Worm (Caenorhabditis elegans) whole organism, young adult: Measurements from ENCODE around the gene svop-1.

Experiments used
- B0261.1 ChIP-seq: sonication (generic microtip); optimal IDR thresholded peaks from 2 replicates; lab custom pipeline; 2016; ENCODE audit warnings: mild to moderate bottlenecking, missing genetic modification characterization, moderate library complexity, missing compliant biosample characterization
- B0336.3 ChIP-seq: fragments of 200-800 bp; sonication (Bioruptor generic); IDR thresholded peaks from 2 replicates; pipeline ENCODE4 v1.3.6; 2022; ENCODE audit warnings: missing genetic modification characterization, missing compliant biosample characterization
- C17E4.6 ChIP-seq: fragments of 200-800 bp; sonication (Bioruptor generic); IDR thresholded peaks from 2 replicates; pipeline ENCODE4 v1.3.6; 2022; ENCODE audit warnings: missing genetic modification reagents, missing genetic modification characterization, missing compliant biosample characterization
- D2030.7 ChIP-seq: fragments of 200-800 bp; sonication (Bioruptor generic); IDR thresholded peaks from 2 replicates; pipeline ENCODE4 v1.3.6; 2022; ENCODE audit warnings: missing genetic modification reagents, missing genetic modification characterization, missing compliant biosample characterization
- F10E7.11 ChIP-seq: sonication (generic microtip); optimal IDR thresholded peaks from 2 replicates; lab custom pipeline; 2017; ENCODE audit warnings: mild to moderate bottlenecking, missing genetic modification characterization, moderate library complexity, missing compliant biosample characterization
- F22D6.2 ChIP-seq: sonication (generic microtip); optimal IDR thresholded peaks from 2 replicates; lab custom pipeline; 2016; ENCODE audit warnings: mild to moderate bottlenecking, missing genetic modification characterization, missing compliant biosample characterization
- F23B12.7 ChIP-seq: sonication (generic microtip); optimal IDR thresholded peaks from 2 replicates; lab custom pipeline; 2017; ENCODE audit warnings: missing genetic modification characterization, mild to moderate bottlenecking, missing compliant biosample characterization, antibody characterized with exemption, moderate library complexity; ENCODE audit not compliant: insufficient read depth
- K12H6.12 ChIP-seq: fragments of 200-800 bp; sonication (Bioruptor generic); optimal IDR thresholded peaks from 2 replicates; lab custom pipeline; 2018; ENCODE audit warnings: mild to moderate bottlenecking, missing genetic modification characterization, missing compliant biosample characterization
- Y53F4B.3 ChIP-seq: fragments of 200-800 bp; sonication (Bioruptor generic); IDR thresholded peaks from 2 replicates; pipeline ENCODE4 v1.3.6; 2022; ENCODE audit warnings: missing genetic modification reagents, missing genetic modification characterization, missing compliant biosample characterization
- Y53G8AR.9 ChIP-seq: fragments of 200-800 bp; sonication (Bioruptor generic); conservative IDR thresholded peaks from 2 replicates; pipeline ENCODE4 v1.3.6; 2022; ENCODE audit warnings: missing genetic modification reagents, missing genetic modification characterization, missing compliant biosample characterization
- ZK185.1 ChIP-seq: sonication (generic microtip); optimal IDR thresholded peaks from 2 replicates; lab custom pipeline; 2016; ENCODE audit warnings: mild to moderate bottlenecking, missing genetic modification characterization, missing compliant biosample characterization; ENCODE audit not compliant: poor library complexity, severe bottlenecking
- akir-1 ChIP-seq: fragments of 200-800 bp; sonication (Bioruptor generic); optimal IDR thresholded peaks from 2 replicates; lab custom pipeline; 2018; ENCODE audit warnings: mild to moderate bottlenecking, missing genetic modification characterization, moderate library complexity, missing compliant biosample characterization
- attf-5 ChIP-seq: fragments of 200-800 bp; sonication (Bioruptor generic); optimal IDR thresholded peaks from 2 replicates; lab custom pipeline; 2018; ENCODE audit warnings: mild to moderate bottlenecking, missing genetic modification characterization, missing compliant biosample characterization
- cebp-1 ChIP-seq, 2 experiments: fragments of 200-800 bp in 1 of 2; sonication (Bioruptor generic) in 1 of 2; sonication (generic microtip) in 1 of 2; IDR thresholded peaks in 1 of 2; optimal IDR thresholded peaks in 1 of 2; 2 replicates each; pipeline versions ENCODE4 v1.3.6 to Lab custom; 2017 to 2022; ENCODE audit warnings: missing compliant biosample characterization in 2 of 2, missing genetic modification characterization in 2 of 2, mild to moderate bottlenecking in 1 of 2, missing genetic modification reagents in 1 of 2, moderate library complexity in 1 of 2
- ceh-100 ChIP-seq: fragments of 200-800 bp; sonication (Bioruptor generic); IDR thresholded peaks from 2 replicates; pipeline ENCODE4 v1.3.6; 2022; ENCODE audit warnings: missing genetic modification reagents, missing genetic modification characterization, missing compliant biosample characterization
- chd-7 ChIP-seq: sonication (generic microtip); optimal IDR thresholded peaks from 2 replicates; lab custom pipeline; 2016; ENCODE audit warnings: mild to moderate bottlenecking, missing genetic modification characterization, moderate library complexity, missing compliant biosample characterization
- die-1 ChIP-seq: sonication (generic microtip); optimal IDR thresholded peaks from 2 replicates; lab custom pipeline; 2016; ENCODE audit warnings: missing genotype, mild to moderate bottlenecking, missing genetic modification characterization, missing compliant biosample characterization
- egrh-3 ChIP-seq: fragments of 200-800 bp; sonication (Bioruptor generic); IDR thresholded peaks from 2 replicates; pipeline ENCODE4 v1.3.6; 2022; ENCODE audit warnings: missing genetic modification reagents, missing genetic modification characterization, missing compliant biosample characterization
- ekl-4 ChIP-seq: fragments of 200-800 bp; sonication (Bioruptor generic); IDR thresholded peaks from 2 replicates; pipeline ENCODE4 v1.3.6; 2022; ENCODE audit warnings: missing genetic modification reagents, missing genetic modification characterization, missing compliant biosample characterization
- ets-4 ChIP-seq: fragments of 200-800 bp; sonication (Bioruptor generic); optimal IDR thresholded peaks from 2 replicates; lab custom pipeline; 2018; ENCODE audit warnings: mild to moderate bottlenecking, missing genetic modification characterization, missing compliant biosample characterization
- fkh-3 ChIP-seq: sonication (generic microtip); optimal IDR thresholded peaks from 2 replicates; lab custom pipeline; 2016; ENCODE audit warnings: mild to moderate bottlenecking, missing genetic modification characterization, missing compliant biosample characterization
- lin-35 ChIP-seq, 3 experiments: fragments of 150-350 bp in 2 of 3; sonication (generic microtip) in 1 of 3; optimal IDR thresholded peaks; 2 replicates each; lab custom pipeline; 2014 to 2018; ENCODE audit warnings: missing biosample characterization in 3 of 3, missing genetic modification characterization in 3 of 3, missing genetic modification reagents in 3 of 3
- lin-40 ChIP-seq: sonication (generic microtip); optimal IDR thresholded peaks from 2 replicates; lab custom pipeline; 2016; ENCODE audit warnings: missing genetic modification characterization, mild to moderate bottlenecking, missing compliant biosample characterization, missing genotype, missing genetic modification reagents
- lin-54 ChIP-seq: fragments of 200-800 bp; sonication (Bioruptor generic); optimal IDR thresholded peaks from 2 replicates; lab custom pipeline; 2018; ENCODE audit warnings: mild to moderate bottlenecking, missing genetic modification characterization, missing compliant biosample characterization
- lir-1 ChIP-seq: fragments of 200-800 bp; sonication (Bioruptor generic); conservative IDR thresholded peaks from 2 replicates; pipeline ENCODE4 v1.3.6; 2022; ENCODE audit warnings: missing genetic modification reagents, missing genetic modification characterization, missing compliant biosample characterization
- nfya-1 ChIP-seq: sonication (generic microtip); optimal IDR thresholded peaks from 2 replicates; lab custom pipeline; 2017; ENCODE audit warnings: antibody characterized with exemption, missing compliant biosample characterization, missing genetic modification characterization, borderline replicate concordance; ENCODE audit not compliant: insufficient read depth
- nfya-2 ChIP-seq: fragments of 200-800 bp; sonication (Bioruptor generic); IDR thresholded peaks from 2 replicates; pipeline ENCODE4 v1.3.6; 2022; ENCODE audit warnings: missing genetic modification reagents, missing genetic modification characterization, missing compliant biosample characterization
- nfyb-1 ChIP-seq: fragments of 200-800 bp; sonication (Bioruptor generic); IDR thresholded peaks from 2 replicates; pipeline ENCODE4 v1.3.6; 2022; ENCODE audit warnings: missing genetic modification reagents, missing genetic modification characterization, missing compliant biosample characterization
- nhr-179 ChIP-seq: sonication (generic microtip); optimal IDR thresholded peaks from 2 replicates; lab custom pipeline; 2016; ENCODE audit warnings: mild to moderate bottlenecking, missing genetic modification characterization, missing compliant biosample characterization
- nhr-80 ChIP-seq: sonication (generic microtip); optimal IDR thresholded peaks from 2 replicates; lab custom pipeline; 2016; ENCODE audit warnings: missing genetic modification characterization, missing compliant biosample characterization
- nhr-90 ChIP-seq: sonication (generic microtip); optimal IDR thresholded peaks from 2 replicates; lab custom pipeline; 2016; ENCODE audit warnings: missing genotype, mild to moderate bottlenecking, missing genetic modification characterization, missing compliant biosample characterization
- pha-4 ChIP-seq: fragments of 150-350 bp; sonication (generic microtip); optimal IDR thresholded peaks from 2 replicates; lab custom pipeline; 2014; ENCODE audit warnings: missing biosample characterization, missing genetic modification reagents, missing genetic modification characterization
- rpc-1 ChIP-seq, 2 experiments: fragments of 150-350 bp in 1 of 2; sonication (generic microtip) in 1 of 2; optimal IDR thresholded peaks; 2 replicates each; lab custom pipeline; 2014 to 2018; ENCODE audit warnings: missing biosample characterization in 1 of 2, missing genetic modification characterization in 1 of 2, missing genetic modification reagents in 1 of 2, missing genotype in 1 of 2
- snpc-1.1 ChIP-seq: sonication (generic microtip); optimal IDR thresholded peaks from 2 replicates; lab custom pipeline; 2017; ENCODE audit warnings: missing genetic modification characterization, mild to moderate bottlenecking, missing compliant biosample characterization, antibody characterized with exemption, moderate library complexity, missing genotype, missing genetic modification reagents; ENCODE audit not compliant: insufficient read depth
- tbp1 ChIP-seq: fragments of 200-800 bp; sonication (Bioruptor generic); optimal IDR thresholded peaks from 2 replicates; lab custom pipeline; 2018; ENCODE audit warnings: mild to moderate bottlenecking, missing genetic modification characterization, missing compliant biosample characterization
- unc-62 ChIP-seq: fragments of 150-350 bp; optimal IDR thresholded peaks from 2 replicates; lab custom pipeline; 2014; ENCODE audit warnings: missing biosample characterization, missing genetic modification reagents, missing genetic modification characterization
- ztf-18 ChIP-seq: sonication (generic microtip); optimal IDR thresholded peaks from 2 replicates; lab custom pipeline; 2016; ENCODE audit warnings: missing genotype, mild to moderate bottlenecking, missing genetic modification characterization, missing compliant biosample characterization
- ztf-25 ChIP-seq: fragments of 200-800 bp; sonication (Bioruptor generic); IDR thresholded peaks from 2 replicates; pipeline ENCODE4 v1.3.6; 2022; ENCODE audit warnings: missing genetic modification reagents, missing genetic modification characterization, missing compliant biosample characterization
- ztf-26 ChIP-seq: sonication (generic microtip); optimal IDR thresholded peaks from 2 replicates; lab custom pipeline; 2017; ENCODE audit warnings: missing genetic modification characterization, missing compliant biosample characterization
- ztf-28 ChIP-seq: fragments of 200-800 bp; sonication (Bioruptor generic); IDR thresholded peaks from 2 replicates; pipeline ENCODE4 v1.3.6; 2022; ENCODE audit warnings: missing genetic modification reagents, missing genetic modification characterization, missing compliant biosample characterization
- ztf-6 ChIP-seq: fragments of 200-800 bp; sonication (Bioruptor generic); IDR thresholded peaks from 2 replicates; pipeline ENCODE4 v1.3.6; 2022; ENCODE audit warnings: missing genetic modification reagents, missing genetic modification characterization, missing compliant biosample characterization

Gene svop-1

DNA sequence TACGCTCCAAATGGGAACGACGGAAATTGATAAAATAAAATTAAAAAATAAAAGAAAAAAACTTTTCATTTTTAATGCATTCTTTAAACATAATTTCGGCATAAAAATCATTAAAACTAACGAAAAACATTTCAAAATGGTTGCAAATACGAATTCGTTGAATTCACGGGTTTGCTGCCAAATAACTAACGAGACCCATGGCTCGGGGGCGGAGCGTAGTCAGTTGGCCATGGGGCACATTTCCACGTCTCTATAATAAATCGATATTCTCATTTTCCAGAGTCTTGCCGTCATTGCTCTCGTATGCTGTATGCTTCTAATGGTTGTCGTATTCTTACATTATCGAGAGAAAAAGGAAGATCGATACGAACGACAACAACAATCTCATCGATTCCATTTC lies 8.2 kb upstream of the svop-1 start, which contains the start of gene ZK637.4:
ZK637.4 (plus strand) TSS at position 301 of the 400 bp plus-strand sequence.
- TF ChIP-seq lin-40 (no peak), rpc-1 (optimal IDR thresholded peaks at IDR 0.05; lab: Kevin White, UChicago) (no peak), rpc-1 (tag; optimal IDR thresholded peaks at IDR 0.05; lab: Kevin White, UChicago) (no peak), nfya-1 (tag; lab: Kevin White, UChicago) (no peak), nfya-2 (GFP tag; lab: Robert Waterston, UW) (no peak), die-1 (tag; lab: Kevin White, UChicago) (no peak), B0261.1 (tag; lab: Kevin White, UChicago) (no peak), akir-1 (no peak), nhr-90 (tag; lab: Kevin White, UChicago) (no peak), chd-7 (no peak), ztf-28 (GFP tag; lab: Robert Waterston, UW) (no peak), ztf-6 (GFP tag; lab: Robert Waterston, UW) (no peak), ceh-100 (GFP tag; lab: Robert Waterston, UW) (no peak), egrh-3 (GFP tag; lab: Robert Waterston, UW) (no peak), snpc-1.1 (no peak), Y53G8AR.9 (GFP tag; lab: Robert Waterston, UW) (no peak), unc-62 (GFP tag; lab: Kevin White, UChicago) (no peak), cebp-1 (GFP tag; IDR thresholded peaks at IDR 0.05; lab: Robert Waterston, UW) (no peak), cebp-1 (tag; optimal IDR thresholded peaks at IDR 0.05; lab: Kevin White, UChicago) (no peak)
- TF ChIP-seq, all 124 proteins: peak for 0

DNA sequence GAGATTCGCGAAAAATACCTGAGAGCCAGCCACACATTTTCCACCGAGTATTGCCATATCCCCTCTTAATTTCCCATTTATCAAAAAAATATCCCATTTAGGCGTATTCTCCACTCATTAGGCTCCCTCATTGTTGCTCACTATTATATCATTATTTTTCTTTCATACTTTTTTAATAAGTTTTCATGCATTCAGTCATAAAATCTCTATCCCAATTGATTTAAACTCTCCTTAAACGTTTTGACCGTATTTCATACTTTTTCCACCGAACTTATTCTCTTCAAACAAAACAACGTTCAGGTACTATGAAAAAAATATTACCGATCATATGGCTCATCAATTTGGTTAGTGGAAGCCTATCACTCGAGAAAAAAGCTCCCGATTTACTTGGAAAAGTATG lies 4.6 kb upstream of the svop-1 start, which contains the start of gene lnkn-1:
lnkn-1 (plus strand) TSS at position 301 of the 400 bp plus-strand sequence.
- TF ChIP-seq C17E4.6 (GFP tag; lab: Robert Waterston, UW) (no peak), lin-54 (GFP tag; lab: Kevin White, UChicago) (no peak), D2030.7 (no peak), ekl-4 (no peak), ztf-18 (tag; lab: Kevin White, UChicago) (no peak), nhr-179 (no peak)

DNA sequence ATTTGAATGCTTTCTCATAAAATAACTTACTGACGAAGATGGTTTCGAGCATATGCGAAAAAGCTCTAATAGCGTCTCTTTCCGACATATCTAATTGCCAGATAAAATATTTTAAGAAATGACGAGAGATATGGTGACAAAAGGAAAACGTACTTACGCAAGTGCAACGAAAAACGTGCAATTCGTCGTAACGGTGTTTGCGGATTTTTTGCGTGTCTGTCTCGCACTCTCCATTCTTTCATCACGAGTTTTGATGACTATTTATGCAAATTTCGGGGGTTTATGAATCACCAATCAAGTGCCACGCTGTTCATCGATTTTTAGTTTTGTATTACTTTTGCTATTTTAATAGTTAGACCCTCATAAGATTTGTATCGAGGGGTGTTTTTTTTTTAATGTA lies 3.7 kb upstream of the svop-1 start, which contains the start of gene ZK637.14:
ZK637.14 (minus strand) TSS at position 201 of the 400 bp plus-strand sequence.
- TF ChIP-seq nhr-80 (tag; lab: Kevin White, UChicago) (peak; percentile 20), lin-35 (GFP tag; optimal IDR thresholded peaks at IDR 0.05; lab: Kevin White, UChicago) (peak in 1 of 3 experiments; percentile 8), cebp-1 (GFP tag; IDR thresholded peaks at IDR 0.05; lab: Robert Waterston, UW) (no peak), cebp-1 (tag; optimal IDR thresholded peaks at IDR 0.05; lab: Kevin White, UChicago) (peak; percentile 66), lin-40 (peak; percentile 1), lin-54 (GFP tag; lab: Kevin White, UChicago) (peak; percentile 14), ZK185.1 (tag; lab: Kevin White, UChicago) (no peak), tbp1 (GFP tag; lab: Kevin White, UChicago) (peak; percentile 11), ztf-18 (tag; lab: Kevin White, UChicago) (peak; percentile 70), F23B12.7 (tag; lab: Kevin White, UChicago) (no peak), F22D6.2 (tag; lab: Kevin White, UChicago) (no peak), attf-5 (peak; percentile 65)

DNA sequence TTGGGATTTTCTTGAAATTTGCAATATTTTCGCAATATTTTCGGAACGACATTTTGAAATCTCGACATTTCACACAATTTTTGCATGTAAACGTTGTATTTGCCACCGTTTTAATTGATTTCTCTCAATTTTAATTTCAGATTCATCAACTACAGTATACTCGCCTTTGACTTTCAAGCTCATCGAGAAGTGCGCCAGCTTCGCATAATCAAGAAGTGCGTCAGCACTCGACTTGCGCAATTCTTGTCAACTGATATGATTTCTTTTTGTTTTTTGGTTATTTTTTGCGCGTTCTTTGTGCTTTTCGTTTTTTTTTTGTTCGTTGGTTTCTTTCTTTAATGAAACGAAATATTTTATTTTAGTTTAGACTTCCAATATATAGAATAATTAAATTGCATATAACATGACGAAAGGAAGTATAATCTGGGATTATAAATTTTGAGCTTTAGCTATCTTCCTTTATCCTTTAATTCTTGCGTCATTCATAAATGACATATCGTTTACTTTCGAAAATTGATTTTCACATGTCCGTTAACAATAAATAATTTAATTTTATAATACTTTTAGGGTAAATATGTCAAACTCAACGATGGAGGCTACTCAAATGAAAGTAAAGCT lies 2.0 kb upstream of the svop-1 start, which contains the start of gene famh-136:
famh-136 (plus strand) TSS at position 568 of the 618 bp plus-strand sequence.
- no peak for TF ChIP-seq F10E7.11 (tag; lab: Kevin White, UChicago)
- TF ChIP-seq C17E4.6 (GFP tag; lab: Robert Waterston, UW) = 0 out of 2 replicates have a peak, but pooled peaks have one; percentile 26
- no peak for TF ChIP-seq rpc-1 (optimal IDR thresholded peaks at IDR 0.05; lab: Kevin White, UChicago)
- no peak for TF ChIP-seq rpc-1 (tag; optimal IDR thresholded peaks at IDR 0.05; lab: Kevin White, UChicago)
- TF ChIP-seq ZK185.1 (tag; lab: Kevin White, UChicago) = peak; percentile 46
- no peak for TF ChIP-seq ets-4 (GFP tag; lab: Kevin White, UChicago)
- peak; percentile 82 for TF ChIP-seq B0336.3 (GFP tag; lab: Robert Waterston, UW)
- peak; percentile 34 for TF ChIP-seq pha-4 (tag; lab: Kevin White, UChicago)
- no peak for TF ChIP-seq fkh-3 (tag; lab: Kevin White, UChicago)
- peak; percentile 57 for TF ChIP-seq lir-1 (GFP tag; lab: Robert Waterston, UW)
- TF ChIP-seq ztf-26 (tag; lab: Kevin White, UChicago) = peak; percentile 79
- peak; percentile 48 for TF ChIP-seq K12H6.12 (tag; lab: Kevin White, UChicago)
- TF ChIP-seq lin-40 = peak; percentile 90
- no peak for TF ChIP-seq Y53F4B.3 (GFP tag; lab: Robert Waterston, UW)
- no peak for TF ChIP-seq ztf-25
- TF ChIP-seq nfyb-1 (GFP tag; lab: Robert Waterston, UW) = peak; percentile 80
